Fruit fly (Drosophila melanogaster): ENCODE results near the gene CG6012.

CG6012 gene

DNA sequence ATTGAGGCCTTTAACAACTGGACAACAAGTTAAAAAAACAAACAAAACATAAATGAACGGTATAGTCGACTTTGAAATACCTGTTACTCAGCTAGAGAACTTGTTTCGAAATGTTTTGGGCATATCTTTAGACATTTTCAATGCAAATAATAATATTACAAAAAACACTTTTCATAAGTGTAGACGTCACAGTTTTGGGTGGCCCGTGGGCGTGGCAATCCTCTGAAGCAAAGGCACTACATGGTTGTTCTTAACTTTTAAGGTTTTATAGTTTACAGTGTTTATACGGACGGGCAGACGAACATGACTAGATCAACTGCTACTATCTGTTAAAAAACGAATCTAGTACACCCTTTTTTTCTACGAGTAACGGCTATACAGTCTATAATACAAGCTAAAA, 18.8 kb downstream of the CG6012 start (continued):
- TF ChIP-seq pdm3 (GFP tag; optimal IDR thresholded peaks at IDR 0.05) (peak; percentile 54), ss (GFP tag; optimal IDR thresholded peaks at IDR 0.05) (no peak), CG31627 (GFP tag; optimal IDR thresholded peaks at IDR 0.05) (peak; percentile 48), CG11902 (GFP tag; optimal IDR thresholded peaks at IDR 0.05) (peak; percentile 17), CG8632 (GFP tag; optimal IDR thresholded peaks at IDR 0.05) (peak; percentile 25), spab (GFP tag; optimal IDR thresholded peaks at IDR 0.05) (peak; percentile 10), CG4318 (GFP tag; optimal IDR thresholded peaks at IDR 0.05) (no peak), CG11762 (GFP tag; optimal IDR thresholded peaks at IDR 0.05; ENCODE audit: insufficient read depth) (no peak), eg (GFP tag; IDR thresholded peaks at IDR 0.05) (no peak), acj6 (GFP tag; optimal IDR thresholded peaks at IDR 0.05) (peak; percentile 44), CG7368 (GFP tag; optimal IDR thresholded peaks at IDR 0.05) (no peak), CG6276 (GFP tag; optimal IDR thresholded peaks at IDR 0.05) (no peak), fd85E (GFP tag; optimal IDR thresholded peaks at IDR 0.05) (no peak), vri (GFP tag; optimal IDR thresholded peaks at IDR 0.05) (no peak), Sox102F (GFP tag; optimal IDR thresholded peaks at IDR 0.05) (peak; percentile 60), Smox (GFP tag; optimal IDR thresholded peaks at IDR 0.05) (peak; percentile 41), fd59A (GFP tag; optimal IDR thresholded peaks at IDR 0.05) (no peak), CG3032 (tag; optimal IDR thresholded peaks at IDR 0.05) (no peak), net (GFP tag; optimal IDR thresholded peaks at IDR 0.05) (peak; percentile 29), CG10669 (GFP tag; optimal IDR thresholded peaks at IDR 0.05) (no peak), CG6792 (GFP tag; optimal IDR thresholded peaks at IDR 0.05) (peak; percentile 21), Sox15 (GFP tag; optimal IDR thresholded peaks at IDR 0.05) (no peak), CG6808 (GFP tag; optimal IDR thresholded peaks at IDR 0.05) (peak; percentile 19), Eip75B (GFP tag; optimal IDR thresholded peaks at IDR 0.05) (peak; percentile 44), CG34406 (GFP tag; optimal IDR thresholded peaks at IDR 0.05) (peak; percentile 42), Hr4 (GFP tag; optimal IDR thresholded peaks at IDR 0.05) (peak; percentile 57), dsx (GFP tag; optimal IDR thresholded peaks at IDR 0.05; ENCODE audit: poor library complexity, severe bottlenecking) (no peak), lz (GFP tag; optimal IDR thresholded peaks at IDR 0.05) (peak; percentile 46)

DNA sequence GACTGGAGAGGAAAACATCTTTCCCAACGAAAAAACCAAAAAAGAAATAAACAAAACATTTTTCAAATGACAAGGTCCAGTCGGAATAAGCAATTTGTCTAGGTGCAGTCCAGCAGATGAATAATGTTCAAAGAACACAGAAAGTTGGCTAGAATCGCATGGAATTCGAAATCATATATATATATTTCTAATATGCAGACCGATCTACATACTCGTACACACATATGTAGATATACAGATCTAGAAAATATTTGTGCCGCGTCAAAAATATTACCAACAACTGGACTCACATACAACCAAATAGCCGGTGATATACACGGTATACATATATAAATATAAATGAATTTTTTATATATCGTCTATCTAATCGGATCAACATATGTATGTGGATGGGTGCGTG, 21.6 kb downstream of the CG6012 start:
- TF ChIP-seq eg (GFP tag; IDR thresholded peaks at IDR 0.05) (no peak), Lpt (GFP tag; optimal IDR thresholded peaks at IDR 0.05) (no peak), dac (GFP tag; optimal IDR thresholded peaks at IDR 0.05) (no peak), CG6792 (GFP tag; optimal IDR thresholded peaks at IDR 0.05) (no peak), CG34406 (GFP tag; optimal IDR thresholded peaks at IDR 0.05) (no peak), Hr39 (GFP tag; optimal IDR thresholded peaks at IDR 0.05) (no peak), CG3919 (GFP tag; optimal IDR thresholded peaks at IDR 0.05) (no peak), CG9139 (GFP tag; optimal IDR thresholded peaks at IDR 0.05) (no peak)

- TF ChIP-seq eg (GFP tag; IDR thresholded peaks at IDR 0.05): no peak
- TF ChIP-seq CG6808 (GFP tag; optimal IDR thresholded peaks at IDR 0.05): no peak
- no peak for TF ChIP-seq Ets21C (GFP tag; optimal IDR thresholded peaks at IDR 0.05)
- no peak for TF ChIP-seq acj6 (GFP tag; optimal IDR thresholded peaks at IDR 0.05)
- TF ChIP-seq CG32006 (GFP tag; optimal IDR thresholded peaks at IDR 0.05): no peak
- TF ChIP-seq CG7368 (GFP tag; optimal IDR thresholded peaks at IDR 0.05): no peak
- TF ChIP-seq Lpt (GFP tag; optimal IDR thresholded peaks at IDR 0.05): no peak
- TF ChIP-seq Sox14 (GFP tag; optimal IDR thresholded peaks at IDR 0.05): no peak
- TF ChIP-seq fd85E (GFP tag; optimal IDR thresholded peaks at IDR 0.05): no peak
- TF ChIP-seq CG31627 (GFP tag; optimal IDR thresholded peaks at IDR 0.05): no peak
- no peak for TF ChIP-seq spab (GFP tag; optimal IDR thresholded peaks at IDR 0.05)
- TF ChIP-seq Hr38 (GFP tag; optimal IDR thresholded peaks at IDR 0.05): no peak
- no peak for TF ChIP-seq CG8119 (GFP tag; IDR thresholded peaks at IDR 0.05)
- no peak for TF ChIP-seq CG6792 (GFP tag; optimal IDR thresholded peaks at IDR 0.05)
- no peak for TF ChIP-seq net (GFP tag; optimal IDR thresholded peaks at IDR 0.05)
- no peak for TF ChIP-seq CG3919 (GFP tag; optimal IDR thresholded peaks at IDR 0.05)
- TF ChIP-seq Eip78C (GFP tag): no peak
Measured at dm6 chr2L:16837672-16838071, 23.6 kb downstream of the CG6012 start, which contains the start of the genes SclA and SclB. SclA (plus strand) TSS chr2L:16837972. SclB (plus strand) TSS chr2L:16837972.
